Fruit fly (Drosophila melanogaster): ENCODE data around the gene Hasp.

DNA sequence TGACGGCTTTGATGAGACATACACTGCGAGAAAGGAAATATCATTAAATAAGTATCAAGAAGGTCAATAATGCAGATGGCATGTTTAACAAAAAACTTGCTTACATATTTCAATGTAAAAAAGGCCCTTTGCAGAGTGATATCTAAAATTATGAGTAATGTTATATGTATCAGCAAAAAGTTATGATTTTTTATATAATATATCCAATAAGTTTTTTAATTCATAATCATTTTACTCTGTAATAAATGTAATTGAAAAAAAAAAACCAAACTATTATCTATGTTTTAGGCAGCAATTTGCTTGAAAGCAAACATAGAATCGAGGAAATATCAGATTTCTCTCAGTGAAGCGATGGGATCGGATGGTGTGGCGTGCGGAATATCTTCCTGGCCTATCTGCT, 47.3 kb downstream of the Hasp start:
- TF ChIP-seq Myc (optimal IDR thresholded peaks at IDR 0.05) (no peak), h (optimal IDR thresholded peaks at IDR 0.05) (no peak), insv (optimal IDR thresholded peaks at IDR 0.05) (no peak), ttk (optimal IDR thresholded peaks at IDR 0.05) (no peak), Sin3A (optimal IDR thresholded peaks at IDR 0.05) (no peak)
